Worm (Caenorhabditis elegans) whole organism, mixed stage, embryonic: ENCODE results near the gene try-3.

ENCODE experiments used
- ceh-83 ChIP-seq: fragments of 200-800 bp; sonication (Bioruptor generic); optimal IDR thresholded peaks from 2 replicates; lab custom pipeline; 2018; ENCODE audit warnings: mild to moderate bottlenecking, missing genetic modification characterization, missing compliant biosample characterization
- nhr-12 ChIP-seq: fragments of 150-350 bp; optimal IDR thresholded peaks from 2 replicates; lab custom pipeline; 2014; ENCODE audit warnings: missing biosample characterization, missing genetic modification characterization

ce11 chrIV:6606587-6606986 is 49.6 kb downstream of the try-3 start:
- TF ChIP-seq ceh-83 (GFP tag; lab: Kevin White, UChicago) (no peak), nhr-12 (tag; lab: Kevin White, UChicago) (no peak)
